Fruit fly (Drosophila melanogaster) whole organism: ENCODE results near the gene CG31601.

ENCODE experiments used
- EcR ChIP-seq, 2 experiments: fragments of >200 bp; optimal IDR thresholded peaks; 2 replicates each; lab custom pipeline; 2017; ENCODE audit warnings: missing biosample characterization in 2 of 2, missing genetic modification characterization in 2 of 2, missing genetic modification reagents in 2 of 2
- psq ChIP-seq: fragments of >200 bp; optimal IDR thresholded peaks from 2 replicates; lab custom pipeline; 2017
- usp ChIP-seq: fragments of >200 bp; optimal IDR thresholded peaks from 2 replicates; lab custom pipeline; 2017; ENCODE audit warnings: missing biosample characterization, missing genetic modification characterization, mixed read lengths

- TF ChIP-seq EcR (GFP tag; optimal IDR thresholded peaks at IDR 0.05; lab: Kevin White, UChicago) (no peak), usp (GFP tag; lab: Kevin White, UChicago) (no peak), psq (no peak)
Measured at dm6 chr2L:22018861-22019270, 24.8 kb downstream of the CG31601 start, which contains the start of gene tio.
